Fruit fly (Drosophila melanogaster): ENCODE results near the gene CG7739.

- TF ChIP-seq h (GFP tag; optimal IDR thresholded peaks at IDR 0.05) (no peak), Dfd (GFP tag; optimal IDR thresholded peaks at IDR 0.05) (no peak), CG9705 (GFP tag; optimal IDR thresholded peaks at IDR 0.05) (no peak), OdsH (GFP tag; optimal IDR thresholded peaks at IDR 0.05) (no peak), br (GFP tag; optimal IDR thresholded peaks at IDR 0.05) (no peak), ey (GFP tag; optimal IDR thresholded peaks at IDR 0.05) (no peak), woc (GFP tag; optimal IDR thresholded peaks at IDR 0.05) (no peak), lola (GFP tag; optimal IDR thresholded peaks at IDR 0.05) (no peak), dl (GFP tag; optimal IDR thresholded peaks at IDR 0.05; ENCODE audit: insufficient read depth in 1 of 2, partially characterized antibody in 2 of 2) (no peak), psq (GFP tag; optimal IDR thresholded peaks at IDR 0.05) (no peak), Hnf4 (GFP tag; optimal IDR thresholded peaks at IDR 0.05) (no peak), fru (GFP tag; optimal IDR thresholded peaks at IDR 0.05) (no peak), HLH106 (tag; optimal IDR thresholded peaks at IDR 0.05) (no peak), CG32264 (GFP tag; optimal IDR thresholded peaks at IDR 0.05) (no peak)
Measured at dm6 chr3L:15593399-15593798, 30.5 kb upstream of the CG7739 start.

Measured in whole organism, wandering third instar larva.